Fruit fly (Drosophila melanogaster) whole organism, adult: Measurements from ENCODE around the gene tsh.

Experiments
- CG12768 ChIP-seq: fragments of 200-800 bp; sonication (Bioruptor generic); optimal IDR thresholded peaks from 2 replicates; lab custom pipeline; 2017; ENCODE audit warnings: missing biosample characterization, missing genetic modification characterization, mild to moderate bottlenecking, moderate library complexity, missing genetic modification reagents
- CG1620 ChIP-seq: fragments of 200-800 bp; sonication (Bioruptor generic); optimal IDR thresholded peaks from 2 replicates; lab custom pipeline; 2016; ENCODE audit warnings: missing biosample characterization, missing genetic modification characterization
- CG7045 ChIP-seq: fragments of 200-800 bp; sonication (Bioruptor generic); optimal IDR thresholded peaks from 2 replicates; lab custom pipeline; 2017; ENCODE audit warnings: missing biosample characterization, mild to moderate bottlenecking, missing genetic modification characterization
- CG7101 ChIP-seq: fragments of 200-800 bp; sonication (Bioruptor generic); optimal IDR thresholded peaks from 2 replicates; lab custom pipeline; 2018; ENCODE audit warnings: missing biosample characterization, mild to moderate bottlenecking, missing genetic modification characterization, moderate library complexity
- Crg-1 ChIP-seq: fragments of 200-800 bp; sonication (Bioruptor generic); optimal IDR thresholded peaks from 2 replicates; lab custom pipeline; 2016; ENCODE audit warnings: missing biosample characterization, missing genetic modification characterization
- Hr96 ChIP-seq: fragments of 200-800 bp; sonication (Bioruptor generic); optimal IDR thresholded peaks from 2 replicates; lab custom pipeline; 2016; ENCODE audit warnings: missing biosample characterization, missing genetic modification characterization
- cic ChIP-seq: fragments of 200-800 bp; sonication (Bioruptor generic); optimal IDR thresholded peaks from 2 replicates; lab custom pipeline; 2017; ENCODE audit warnings: missing biosample characterization, mild to moderate bottlenecking, missing genetic modification characterization, moderate library complexity
- cnc ChIP-seq, 2 experiments: fragments of >200 bp; optimal IDR thresholded peaks; 2 replicates each; lab custom pipeline; 2017
- kay ChIP-seq: fragments of 200-800 bp; sonication (Bioruptor generic); peaks from one replicate; lab custom pipeline; 2016; ENCODE audit warnings: missing biosample characterization, missing genetic modification characterization, borderline replicate concordance
- ovo ChIP-seq: fragments of 200-800 bp; sonication (Bioruptor generic); optimal IDR thresholded peaks from 2 replicates; lab custom pipeline; 2016; ENCODE audit warnings: missing biosample characterization, missing genetic modification characterization
- pad ChIP-seq: fragments of 200-800 bp; sonication (Bioruptor generic); optimal IDR thresholded peaks from 3 replicates; lab custom pipeline; 2017; ENCODE audit warnings: missing biosample characterization, missing genetic modification characterization, mild to moderate bottlenecking, moderate library complexity, missing genetic modification reagents
- toe ChIP-seq: fragments of 200-800 bp; sonication (Bioruptor generic); optimal IDR thresholded peaks from 2 replicates; lab custom pipeline; 2016; ENCODE audit warnings: missing biosample characterization, missing genetic modification characterization

dm6 chr2L:21855064-21855463 is 26.7 kb downstream of the tsh start:
- no peak for TF ChIP-seq cnc (optimal IDR thresholded peaks at IDR 0.05; lab: Kevin White, UChicago)
- TF ChIP-seq CG7045, result no peak
- no peak for TF ChIP-seq toe (GFP tag; lab: Kevin White, UChicago)
- TF ChIP-seq ovo, result no peak
- no peak for TF ChIP-seq Hr96 (GFP tag; lab: Kevin White, UChicago)
- no peak for TF ChIP-seq CG1620
- TF ChIP-seq cic (GFP tag; lab: Kevin White, UChicago), result no peak
- no peak for TF ChIP-seq pad
- no peak for TF ChIP-seq kay
- no peak for TF ChIP-seq CG7101 (tag; lab: Kevin White, UChicago)
- no peak for TF ChIP-seq Crg-1
- no peak for TF ChIP-seq CG12768 (GFP tag; lab: Kevin White, UChicago)
